Worm (Caenorhabditis elegans) whole organism, young adult: ENCODE measurements around the gene nhr-118.

Experiments used
- D2030.7 ChIP-seq: fragments of 200-800 bp; sonication (Bioruptor generic); IDR thresholded peaks from 2 replicates; pipeline ENCODE4 v1.3.6; 2022; ENCODE audit warnings: missing genetic modification reagents, missing genetic modification characterization, missing compliant biosample characterization
- F23B12.7 ChIP-seq: sonication (generic microtip); optimal IDR thresholded peaks from 2 replicates; lab custom pipeline; 2017; ENCODE audit warnings: missing genetic modification characterization, mild to moderate bottlenecking, missing compliant biosample characterization, antibody characterized with exemption, moderate library complexity; ENCODE audit not compliant: insufficient read depth
- F49E8.2 ChIP-seq: sonication (generic microtip); optimal IDR thresholded peaks from 3 replicates; lab custom pipeline; 2017; ENCODE audit warnings: missing genetic modification characterization, mild to moderate bottlenecking, missing compliant biosample characterization, antibody characterized with exemption, moderate library complexity; ENCODE audit not compliant: insufficient read depth
- Y67H2A.10 ChIP-seq: fragments of 200-800 bp; sonication (Bioruptor generic); conservative IDR thresholded peaks from 2 replicates; pipeline ENCODE4 v1.3.6; 2022; ENCODE audit warnings: missing genetic modification reagents, missing genetic modification characterization, missing compliant biosample characterization
- Y79H2A.3 ChIP-seq: fragments of 200-800 bp; sonication (Bioruptor generic); conservative IDR thresholded peaks from 2 replicates; pipeline ENCODE4 v1.3.6; 2022; ENCODE audit warnings: missing genetic modification reagents, missing genetic modification characterization, missing compliant biosample characterization
- Y95B8A.8 ChIP-seq: fragments of 200-800 bp; sonication (Bioruptor generic); IDR thresholded peaks from 2 replicates; pipeline ENCODE4 v1.3.6; 2022; ENCODE audit warnings: missing genetic modification reagents, missing genetic modification characterization, missing compliant biosample characterization
- ama-1 ChIP-seq, 3 experiments: fragments of 150-350 bp in 1 of 3; sonication (generic microtip) in 2 of 3; optimal IDR thresholded peaks; 2 replicates each; lab custom pipeline; 2014 to 2018; ENCODE audit warnings: missing biosample characterization in 2 of 3, missing genetic modification characterization in 2 of 3, missing genetic modification reagents in 2 of 3
- athp-1 ChIP-seq: sonication (generic microtip); optimal IDR thresholded peaks from 2 replicates; lab custom pipeline; 2017; ENCODE audit warnings: mild to moderate bottlenecking, missing genetic modification characterization, missing compliant biosample characterization
- cebp-1 ChIP-seq, 2 experiments: fragments of 200-800 bp in 1 of 2; sonication (Bioruptor generic) in 1 of 2; sonication (generic microtip) in 1 of 2; IDR thresholded peaks in 1 of 2; optimal IDR thresholded peaks in 1 of 2; 2 replicates each; pipeline versions ENCODE4 v1.3.6 to Lab custom; 2017 to 2022; ENCODE audit warnings: missing compliant biosample characterization in 2 of 2, missing genetic modification characterization in 2 of 2, mild to moderate bottlenecking in 1 of 2, missing genetic modification reagents in 1 of 2, moderate library complexity in 1 of 2
- efl-1 ChIP-seq: fragments of 150-350 bp; optimal IDR thresholded peaks from 2 replicates; lab custom pipeline; 2014; ENCODE audit warnings: missing biosample characterization, missing genetic modification reagents, missing genetic modification characterization
- egl-18 ChIP-seq: fragments of 200-800 bp; sonication (Bioruptor generic); IDR thresholded peaks from 2 replicates; pipeline ENCODE4 v1.3.6; 2022; ENCODE audit warnings: missing genetic modification reagents, missing genetic modification characterization, missing compliant biosample characterization
- egrh-3 ChIP-seq: fragments of 200-800 bp; sonication (Bioruptor generic); IDR thresholded peaks from 2 replicates; pipeline ENCODE4 v1.3.6; 2022; ENCODE audit warnings: missing genetic modification reagents, missing genetic modification characterization, missing compliant biosample characterization
- ekl-4 ChIP-seq: fragments of 200-800 bp; sonication (Bioruptor generic); IDR thresholded peaks from 2 replicates; pipeline ENCODE4 v1.3.6; 2022; ENCODE audit warnings: missing genetic modification reagents, missing genetic modification characterization, missing compliant biosample characterization
- hrde-1 ChIP-seq: sonication (generic microtip); optimal IDR thresholded peaks from 2 replicates; lab custom pipeline; 2016; ENCODE audit warnings: missing genetic modification characterization, mild to moderate bottlenecking, missing compliant biosample characterization, moderate library complexity, missing genotype, missing genetic modification reagents, borderline replicate concordance
- lsl-1 ChIP-seq: fragments of 200-800 bp; sonication (Bioruptor generic); optimal IDR thresholded peaks from 2 replicates; lab custom pipeline; 2018; ENCODE audit warnings: mild to moderate bottlenecking, missing genetic modification characterization, moderate library complexity, missing compliant biosample characterization
- madf-3 ChIP-seq: fragments of 200-800 bp; sonication (Bioruptor generic); IDR thresholded peaks from 2 replicates; pipeline ENCODE4 v1.3.6; 2022; ENCODE audit warnings: missing genetic modification reagents, missing genetic modification characterization, missing compliant biosample characterization
- madf-6 ChIP-seq: fragments of 200-800 bp; sonication (Bioruptor generic); IDR thresholded peaks from 2 replicates; pipeline ENCODE4 v1.3.6; 2022; ENCODE audit warnings: missing genetic modification reagents, missing genetic modification characterization, missing compliant biosample characterization
- madf-8 ChIP-seq: fragments of 200-800 bp; sonication (Bioruptor generic); conservative IDR thresholded peaks from 2 replicates; pipeline ENCODE4 v1.3.6; 2022; ENCODE audit warnings: missing genetic modification reagents, missing genetic modification characterization, missing compliant biosample characterization
- nfyb-1 ChIP-seq: fragments of 200-800 bp; sonication (Bioruptor generic); IDR thresholded peaks from 2 replicates; pipeline ENCODE4 v1.3.6; 2022; ENCODE audit warnings: missing genetic modification reagents, missing genetic modification characterization, missing compliant biosample characterization
- nhr-80 ChIP-seq: sonication (generic microtip); optimal IDR thresholded peaks from 2 replicates; lab custom pipeline; 2016; ENCODE audit warnings: missing genetic modification characterization, missing compliant biosample characterization
- rec-8 ChIP-seq, 2 experiments: sonication (generic microtip); optimal IDR thresholded peaks; 2 replicates each; lab custom pipeline; 2016; ENCODE audit warnings: mild to moderate bottlenecking in 2 of 2, missing genetic modification characterization in 2 of 2, missing genetic modification reagents in 2 of 2, missing genotype in 2 of 2, missing biosample characterization in 1 of 2, missing compliant biosample characterization in 1 of 2, moderate library complexity in 1 of 2
- sdz-38 ChIP-seq: sonication (generic microtip); optimal IDR thresholded peaks from 2 replicates; lab custom pipeline; 2016; ENCODE audit warnings: missing genotype, missing genetic modification characterization, missing compliant biosample characterization
- snpc-1.3 ChIP-seq: sonication (generic microtip); optimal IDR thresholded peaks from 2 replicates; lab custom pipeline; 2017; ENCODE audit warnings: missing genetic modification characterization, mild to moderate bottlenecking, missing compliant biosample characterization, antibody characterized with exemption, moderate library complexity, missing genotype, missing genetic modification reagents; ENCODE audit not compliant: insufficient read depth
- snpc-3.4 ChIP-seq: sonication (generic microtip); optimal IDR thresholded peaks from 2 replicates; lab custom pipeline; 2017; ENCODE audit warnings: missing genetic modification characterization, mild to moderate bottlenecking, missing compliant biosample characterization, antibody characterized with exemption, moderate library complexity, missing genotype, missing genetic modification reagents
- snpc-4 ChIP-seq, 5 experiments: fragments of 150-350 bp in 1 of 5; sonication (generic microtip) in 4 of 5; optimal IDR thresholded peaks; 2 replicates each; lab custom pipeline; 2014 to 2018; ENCODE audit warnings: missing genetic modification characterization in 5 of 5, missing biosample characterization in 3 of 5, antibody characterized with exemption in 2 of 5, mild to moderate bottlenecking in 2 of 5, missing compliant biosample characterization in 2 of 5, missing genotype in 2 of 5, moderate library complexity in 2 of 5, missing genetic modification reagents in 1 of 5
- tbp1 ChIP-seq: fragments of 200-800 bp; sonication (Bioruptor generic); optimal IDR thresholded peaks from 2 replicates; lab custom pipeline; 2018; ENCODE audit warnings: mild to moderate bottlenecking, missing genetic modification characterization, missing compliant biosample characterization
- xnd-1 ChIP-seq: sonication (generic microtip); optimal IDR thresholded peaks from 2 replicates; lab custom pipeline; 2016; ENCODE audit warnings: missing genotype, missing genetic modification reagents, missing genetic modification characterization, missing compliant biosample characterization
- zfh-2 ChIP-seq: fragments of 200-800 bp; sonication (Bioruptor generic); conservative IDR thresholded peaks from 2 replicates; pipeline ENCODE4 v1.3.6; 2022; ENCODE audit warnings: missing genetic modification reagents, missing genetic modification characterization, missing compliant biosample characterization
- zim-3 ChIP-seq: sonication (generic microtip); optimal IDR thresholded peaks from 2 replicates; lab custom pipeline; 2017; ENCODE audit warnings: mild to moderate bottlenecking, missing genetic modification characterization, moderate library complexity, missing compliant biosample characterization
- ztf-18 ChIP-seq: sonication (generic microtip); optimal IDR thresholded peaks from 2 replicates; lab custom pipeline; 2016; ENCODE audit warnings: missing genotype, mild to moderate bottlenecking, missing genetic modification characterization, missing compliant biosample characterization
- ztf-22 ChIP-seq: fragments of 200-800 bp; sonication (Bioruptor generic); optimal IDR thresholded peaks from 2 replicates; lab custom pipeline; 2018; ENCODE audit warnings: mild to moderate bottlenecking, missing genetic modification characterization, moderate library complexity, missing compliant biosample characterization
- ztf-26 ChIP-seq: sonication (generic microtip); optimal IDR thresholded peaks from 2 replicates; lab custom pipeline; 2017; ENCODE audit warnings: missing genetic modification characterization, missing compliant biosample characterization

nhr-118 gene

ce11 chrV:4371309-4371933, 36.2 kb upstream of the nhr-118 start, which contains the start of the genes gmpr-1 and fipp-1 (continued):
- TF ChIP-seq sdz-38 (no peak), zim-3 (no peak), F23B12.7 (peak; percentile 10), nhr-80 (tag; lab: Kevin White, UChicago) (peak; percentile 47), efl-1 (GFP tag; lab: Kevin White, UChicago) (peak; percentile 85), Y67H2A.10 (GFP tag; lab: Robert Waterston, UW) (no peak), snpc-3.4 (peak; percentile 17), madf-3 (GFP tag; lab: Robert Waterston, UW) (no peak), xnd-1 (tag; lab: Kevin White, UChicago) (peak; percentile 74), ztf-22 (GFP tag; lab: Kevin White, UChicago) (no peak)

- TF ChIP-seq egrh-3 (GFP tag; lab: Robert Waterston, UW) (peak; percentile 51; the same call in 1 of the 2 replicates), egl-18 (GFP tag; lab: Robert Waterston, UW) (no peak), zfh-2 (GFP tag; lab: Robert Waterston, UW) (peak; percentile 85)
These were observed 34.6 kb upstream of the nhr-118 start for ce11 chrV:4372986-4373385.

ce11 chrV:4373656-4374055, 34.0 kb upstream of the nhr-118 start:
- peak; percentile 51 for TF ChIP-seq snpc-1.3 (tag; lab: Kevin White, UChicago)
- TF ChIP-seq Y79H2A.3 (GFP tag; lab: Robert Waterston, UW) = peak; percentile 76; the same call in 1 of the 2 replicates
- TF ChIP-seq efl-1 (GFP tag; lab: Kevin White, UChicago) = no peak
- 0 out of 2 replicates have a peak, but pooled peaks have one; percentile 44 for TF ChIP-seq ekl-4 (GFP tag; lab: Robert Waterston, UW)
- TF ChIP-seq ztf-18 (tag; lab: Kevin White, UChicago) = no peak
- peak; percentile 15 for TF ChIP-seq hrde-1
- TF ChIP-seq lsl-1 (GFP tag; lab: Kevin White, UChicago) = peak; percentile 14
- TF ChIP-seq rec-8 (tag; optimal IDR thresholded peaks at IDR 0.05; lab: Kevin White, UChicago) = peak in 1 of 2 experiments; percentile 24
- no peak for TF ChIP-seq ama-1 (optimal IDR thresholded peaks at IDR 0.05; lab: Kevin White, UChicago)
- peak; percentile 15 to 52 for TF ChIP-seq ama-1 (GFP tag; optimal IDR thresholded peaks at IDR 0.05; lab: Kevin White, UChicago)
- TF ChIP-seq F49E8.2 (tag; lab: Kevin White, UChicago) = peak; percentile 23
- peak; percentile 35 for TF ChIP-seq athp-1
- TF ChIP-seq madf-6 (GFP tag; lab: Robert Waterston, UW) = peak; percentile 59
- no peak for TF ChIP-seq ztf-26 (tag; lab: Kevin White, UChicago)
- TF ChIP-seq Y95B8A.8 (GFP tag; lab: Robert Waterston, UW) = no peak
- TF ChIP-seq madf-8 (GFP tag; lab: Robert Waterston, UW) = 0 out of 2 replicates have a peak, but pooled peaks have one; percentile 14
- TF ChIP-seq D2030.7 (GFP tag; lab: Robert Waterston, UW) = 0 out of 2 replicates have a peak, but pooled peaks have one; percentile 28
- TF ChIP-seq snpc-3.4 = peak; percentile 44
- TF ChIP-seq snpc-4 (GFP tag; optimal IDR thresholded peaks at IDR 0.05; lab: Kevin White, UChicago) = no peak
- peak in 1 of 4 experiments; percentile 0 for TF ChIP-seq snpc-4 (tag; optimal IDR thresholded peaks at IDR 0.05; lab: Kevin White, UChicago)
- TF ChIP-seq nfyb-1 (GFP tag; lab: Robert Waterston, UW) = 0 out of 2 replicates have a peak, but pooled peaks have one; percentile 34
- no peak for TF ChIP-seq tbp1 (GFP tag; lab: Kevin White, UChicago)
- TF ChIP-seq cebp-1 (GFP tag; IDR thresholded peaks at IDR 0.05; lab: Robert Waterston, UW) = no peak
- TF ChIP-seq cebp-1 (tag; optimal IDR thresholded peaks at IDR 0.05; lab: Kevin White, UChicago) = peak; percentile 14
